Fruit fly (Drosophila melanogaster) S2 (cell line): ENCODE data around the gene Amacr.

Source experiments
- CG8478 ChIP-seq: fragments of >200 bp; optimal IDR thresholded peaks from 2 replicates; lab custom pipeline; 2018
- CTCF ChIP-seq, 2 experiments: fragments of >200 bp; optimal IDR thresholded peaks; 2 replicates each; lab custom pipeline; 2018

- TF ChIP-seq CG8478 (lab: Kevin White, UChicago) (no peak), CTCF (optimal IDR thresholded peaks at IDR 0.05; lab: Kevin White, UChicago) (no peak)
These were observed 19.1 kb downstream of the Amacr start for dm6 chr2L:20733025-20733424.
